Worm (Caenorhabditis elegans): ENCODE data around the gene C33D9.6.

Gene C33D9.6

DNA sequence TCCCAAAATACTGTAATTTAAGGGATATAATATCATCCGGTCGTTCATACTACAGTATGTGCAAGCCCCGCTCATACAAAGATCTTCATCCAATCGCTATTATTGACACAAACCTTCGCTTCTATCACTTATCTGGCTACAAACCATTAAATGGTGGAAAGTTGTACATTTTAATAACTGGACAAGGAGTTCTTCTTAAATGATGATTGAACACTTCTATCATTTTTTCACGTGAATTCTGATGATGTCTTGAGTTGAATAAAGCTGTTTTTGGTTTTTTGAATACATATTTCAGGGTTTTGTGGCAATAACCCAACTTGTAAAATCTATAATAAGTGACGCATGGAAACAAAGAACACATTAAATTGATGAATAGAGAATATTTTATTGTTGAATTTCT, 44.7 kb upstream of the C33D9.6 start:
- TF ChIP-seq madf-6 (GFP tag; IDR thresholded peaks at IDR 0.05), result no peak
- TF ChIP-seq ztf-22 (GFP tag; optimal IDR thresholded peaks at IDR 0.05), result no peak
- TF ChIP-seq mxl-1 (tag; optimal IDR thresholded peaks at IDR 0.05), result no peak
- TF ChIP-seq ztf-18 (tag; optimal IDR thresholded peaks at IDR 0.05), result no peak
- TF ChIP-seq B0261.1 (tag; optimal IDR thresholded peaks at IDR 0.05), result no peak
- no peak for TF ChIP-seq snpc-1.1 (tag; optimal IDR thresholded peaks at IDR 0.05; ENCODE audit: insufficient read depth)
- TF ChIP-seq let-607 (tag; optimal IDR thresholded peaks at IDR 0.05), result no peak
- TF ChIP-seq F10E7.11 (tag; optimal IDR thresholded peaks at IDR 0.05), result no peak
- TF ChIP-seq dpl-1 (GFP tag; optimal IDR thresholded peaks at IDR 0.05), result no peak
- TF ChIP-seq lsy-27 (tag; optimal IDR thresholded peaks at IDR 0.05; ENCODE audit: borderline replicate concordance, insufficient read depth), result no peak
- no peak for TF ChIP-seq sea-2 (GFP tag; IDR thresholded peaks at IDR 0.05)
- no peak for TF ChIP-seq aptf-3 (GFP tag; IDR thresholded peaks at IDR 0.05)
- no peak for TF ChIP-seq madf-8 (GFP tag; conservative IDR thresholded peaks at IDR 0.05)
- TF ChIP-seq die-1 (tag; optimal IDR thresholded peaks at IDR 0.05), result no peak
- no peak for TF ChIP-seq him-1 (tag; optimal IDR thresholded peaks at IDR 0.05)
- no peak for TF ChIP-seq nhr-80 (tag; optimal IDR thresholded peaks at IDR 0.05)
- TF ChIP-seq ceh-91 (GFP tag; IDR thresholded peaks at IDR 0.05), result no peak
- no peak for TF ChIP-seq cebp-1 (GFP tag; IDR thresholded peaks at IDR 0.05)
- no peak for TF ChIP-seq cebp-1 (tag; optimal IDR thresholded peaks at IDR 0.05)
- no peak for TF ChIP-seq pbrm-1 (GFP tag; IDR thresholded peaks at IDR 0.05)

DNA sequence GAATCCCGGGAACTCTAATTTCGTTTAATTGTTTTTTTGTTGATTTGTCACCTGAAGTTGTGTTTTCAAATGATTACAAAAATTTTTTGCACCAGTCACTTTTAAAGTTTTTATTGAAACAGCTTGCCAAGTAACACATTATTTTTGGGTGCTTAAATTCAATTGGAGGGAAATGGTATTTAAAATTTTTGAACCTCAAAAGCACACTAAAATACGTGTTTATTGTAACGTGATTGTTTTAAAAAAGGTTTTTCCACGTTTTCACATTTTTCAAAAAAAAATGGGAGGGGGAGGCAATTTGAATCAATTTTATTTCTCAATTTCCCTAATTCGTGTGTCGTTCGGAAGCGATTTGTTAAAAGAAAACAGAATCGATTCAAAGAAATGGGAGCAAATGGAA, 43.2 kb upstream of the C33D9.6 start, which contains the start of gene T28C6.5:
T28C6.5 (plus strand) TSS at position 301 of the 400 bp plus-strand sequence.
- TF ChIP-seq atf-7 (tag; optimal IDR thresholded peaks at IDR 0.05) (no peak), dox-1 (GFP tag; IDR thresholded peaks at IDR 0.05) (no peak), ztf-3 (GFP tag; optimal IDR thresholded peaks at IDR 0.05) (no peak), nfya-1 (tag; optimal IDR thresholded peaks at IDR 0.05; ENCODE audit: borderline replicate concordance, insufficient read depth) (no peak), ceh-58 (GFP tag; IDR thresholded peaks at IDR 0.05) (no peak), madf-6 (GFP tag; IDR thresholded peaks at IDR 0.05) (no peak), lir-1 (GFP tag; conservative IDR thresholded peaks at IDR 0.05) (no peak), C06A6.2 (GFP tag; conservative IDR thresholded peaks at IDR 0.05) (no peak), fkh-3 (tag; optimal IDR thresholded peaks at IDR 0.05) (no peak), F57C9.4 (tag; optimal IDR thresholded peaks at IDR 0.05) (no peak), Y53F4B.3 (GFP tag; IDR thresholded peaks at IDR 0.05) (no peak), F52B5.7 (tag; optimal IDR thresholded peaks at IDR 0.05) (no peak)

DNA sequence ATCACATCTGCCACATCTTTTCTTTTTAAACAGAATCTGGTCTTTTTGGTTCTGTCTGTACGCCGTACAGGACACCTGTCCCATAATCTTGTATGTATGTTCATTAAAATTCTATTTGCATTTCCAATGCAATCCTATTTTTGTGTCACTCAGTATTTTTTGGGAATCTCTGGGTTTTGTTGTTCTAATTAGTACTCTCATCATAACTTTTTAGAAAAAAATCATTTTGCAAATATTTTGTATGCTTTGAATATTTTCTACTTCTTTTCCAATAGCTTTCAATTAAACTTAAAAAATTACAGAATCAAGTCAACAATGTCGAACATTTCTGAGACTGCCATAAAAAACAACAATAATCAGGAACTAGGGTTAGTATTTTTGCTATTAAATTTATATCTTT, 42.1 kb upstream of the C33D9.6 start, which contains the start of gene T28C6.3:
T28C6.3 (plus strand) TSS at position 301 of the 400 bp plus-strand sequence.
- no peak for TF ChIP-seq sea-2 (GFP tag; IDR thresholded peaks at IDR 0.05)
- no peak for TF ChIP-seq lin-26 (GFP tag; IDR thresholded peaks at IDR 0.05)

DNA sequence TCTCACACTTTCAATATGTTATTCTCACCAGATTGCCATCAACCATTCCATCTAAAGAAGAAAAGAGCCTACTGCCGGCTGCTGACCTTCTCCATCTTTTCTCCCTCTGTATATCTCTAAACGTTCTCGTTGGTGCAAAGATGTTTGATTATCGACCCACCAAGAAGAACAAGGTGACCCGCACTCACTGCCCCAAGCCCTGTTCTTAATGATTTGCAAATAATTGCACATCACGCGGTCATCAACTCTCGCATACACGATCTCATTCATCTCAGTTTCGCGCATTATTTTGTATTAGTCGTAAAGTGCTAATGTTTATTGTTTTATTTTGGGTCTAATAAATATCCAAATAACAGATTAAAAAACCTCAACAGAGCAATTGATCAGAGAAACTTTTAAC, 41.5 kb upstream of the C33D9.6 start:
- TF ChIP-seq cebp-1 (GFP tag; IDR thresholded peaks at IDR 0.05), result no peak
- TF ChIP-seq cebp-1 (tag; optimal IDR thresholded peaks at IDR 0.05), result no peak
- TF ChIP-seq egrh-3 (GFP tag; IDR thresholded peaks at IDR 0.05), result no peak
- TF ChIP-seq ztf-25 (GFP tag; IDR thresholded peaks at IDR 0.05), result no peak
- TF ChIP-seq somi-1 (GFP tag; optimal IDR thresholded peaks at IDR 0.05), result no peak
- no peak for TF ChIP-seq hmg-20 (GFP tag; IDR thresholded peaks at IDR 0.05)
- TF ChIP-seq madf-8 (GFP tag; conservative IDR thresholded peaks at IDR 0.05), result no peak
- TF ChIP-seq T07F8.4 (tag; optimal IDR thresholded peaks at IDR 0.05), result no peak
- TF ChIP-seq F55B11.4 (tag; optimal IDR thresholded peaks at IDR 0.05; ENCODE audit: borderline replicate concordance, insufficient read depth), result no peak
- TF ChIP-seq fkh-3 (tag; optimal IDR thresholded peaks at IDR 0.05), result no peak
- TF ChIP-seq ztf-28 (GFP tag; IDR thresholded peaks at IDR 0.05), result no peak
- TF ChIP-seq mxl-1 (tag; optimal IDR thresholded peaks at IDR 0.05), result no peak
- no peak for TF ChIP-seq tbx-9 (tag; optimal IDR thresholded peaks at IDR 0.05; ENCODE audit: borderline replicate concordance)
- TF ChIP-seq egl-44 (GFP tag; IDR thresholded peaks at IDR 0.05), result no peak
